Worm (Caenorhabditis elegans) whole organism, mixed stage, embryonic: ENCODE measurements around the gene pcp-2.

ENCODE experiments used
- unc-120 ChIP-seq: sonication (generic microtip); optimal IDR thresholded peaks from 2 replicates; lab custom pipeline; 2017; ENCODE audit warnings: missing genetic modification characterization, missing compliant biosample characterization; ENCODE audit not compliant: poor library complexity, severe bottlenecking
- ztf-11 ChIP-seq: fragments of 150-350 bp; optimal IDR thresholded peaks from 2 replicates; lab custom pipeline; 2014; ENCODE audit warnings: missing biosample characterization, missing genetic modification characterization

ce11 chrIV:9140172-9140805 lies 24.6 kb downstream of the pcp-2 start:
- TF ChIP-seq unc-120 (tag; lab: Kevin White, UChicago) (no peak), ztf-11 (tag; lab: Kevin White, UChicago) (no peak)
